Worm (Caenorhabditis elegans): ENCODE results near the gene Y57G11C.30.

Gene Y57G11C.30

ce11 chrIV:14956693-14957281, 18.1 kb downstream of the Y57G11C.30 start:
- no peak for TF ChIP-seq dao-5 (tag; optimal IDR thresholded peaks at IDR 0.05)
- no peak for TF ChIP-seq W03F9.2 (tag; optimal IDR thresholded peaks at IDR 0.05)
- no peak for TF ChIP-seq him-1 (tag; optimal IDR thresholded peaks at IDR 0.05)

- TF ChIP-seq him-1 (tag; optimal IDR thresholded peaks at IDR 0.05): no peak
Observed at ce11 chrIV:14958551-14958950, 19.9 kb downstream of the Y57G11C.30 start, which contains the start of gene Y41E3.1. Y41E3.1 (minus strand) TSS chrIV:14958874.

ce11 chrIV:14959375-14959774, 20.7 kb downstream of the Y57G11C.30 start:
- TF ChIP-seq W03F9.2 (tag; optimal IDR thresholded peaks at IDR 0.05) (peak; percentile 87), dao-5 (tag; optimal IDR thresholded peaks at IDR 0.05) (no peak), him-1 (tag; optimal IDR thresholded peaks at IDR 0.05) (no peak)

ce11 chrIV:14960061-14960460, 21.4 kb downstream of the Y57G11C.30 start:
- no peak for TF ChIP-seq W03F9.2 (tag; optimal IDR thresholded peaks at IDR 0.05)
- TF ChIP-seq him-1 (tag; optimal IDR thresholded peaks at IDR 0.05): no peak
- no peak for TF ChIP-seq dao-5 (tag; optimal IDR thresholded peaks at IDR 0.05)

ce11 chrIV:14978204-14978603, 39.5 kb downstream of the Y57G11C.30 start:
- no peak for TF ChIP-seq W03F9.2 (tag; optimal IDR thresholded peaks at IDR 0.05)
- no peak for TF ChIP-seq dao-5 (tag; optimal IDR thresholded peaks at IDR 0.05)
- no peak for TF ChIP-seq him-1 (tag; optimal IDR thresholded peaks at IDR 0.05)

- TF ChIP-seq him-1 (tag; optimal IDR thresholded peaks at IDR 0.05) (no peak), W03F9.2 (tag; optimal IDR thresholded peaks at IDR 0.05) (no peak), dao-5 (tag; optimal IDR thresholded peaks at IDR 0.05) (no peak)
Observed at ce11 chrIV:14981311-14981710, 42.6 kb downstream of the Y57G11C.30 start, which contains the start of gene atln-2. atln-2 (plus strand) TSS chrIV:14981611.

ce11 chrIV:14985019-14985418, 46.3 kb downstream of the Y57G11C.30 start:
- TF ChIP-seq him-1 (tag; optimal IDR thresholded peaks at IDR 0.05) (no peak), W03F9.2 (tag; optimal IDR thresholded peaks at IDR 0.05) (no peak), dao-5 (tag; optimal IDR thresholded peaks at IDR 0.05) (no peak)

- TF ChIP-seq W03F9.2 (tag; optimal IDR thresholded peaks at IDR 0.05): no peak
- no peak for TF ChIP-seq him-1 (tag; optimal IDR thresholded peaks at IDR 0.05)
- TF ChIP-seq dao-5 (tag; optimal IDR thresholded peaks at IDR 0.05): no peak
Observed at ce11 chrIV:14985859-14986258, 47.2 kb downstream of the Y57G11C.30 start.

- TF ChIP-seq dao-5 (tag; optimal IDR thresholded peaks at IDR 0.05) (no peak), W03F9.2 (tag; optimal IDR thresholded peaks at IDR 0.05) (no peak), him-1 (tag; optimal IDR thresholded peaks at IDR 0.05) (no peak)
Observed at ce11 chrIV:14986684-14987083, 48.0 kb downstream of the Y57G11C.30 start, which contains the start of gene dpy-4. dpy-4 (minus strand) TSS chrIV:14986784.
